Fruit fly (Drosophila melanogaster): ENCODE measurements around the gene Eip74EF.

The Eip74EF gene

dm6 chr3L:17665084-17665576 is 46.0 kb upstream of the Eip74EF start (continued):
- TF ChIP-seq Lim3 (GFP tag; IDR thresholded peaks at IDR 0.05) (no peak), vnd (GFP tag; IDR thresholded peaks at IDR 0.05; ENCODE audit: partially characterized antibody) (no peak), CG13775 (GFP tag; optimal IDR thresholded peaks at IDR 0.05) (no peak), aop (GFP tag; IDR thresholded peaks at IDR 0.05) (no peak), mld (GFP tag; IDR thresholded peaks at IDR 0.05; ENCODE audit: partially characterized antibody) (no peak), exex (tag; optimal IDR thresholded peaks at IDR 0.05) (peak; percentile 64), seq (GFP tag; IDR thresholded peaks at IDR 0.05) (no peak), nerfin-1 (tag; optimal IDR thresholded peaks at IDR 0.05) (no peak), slp2 (GFP tag; optimal IDR thresholded peaks at IDR 0.05) (no peak), hbn (GFP tag; IDR thresholded peaks at IDR 0.05; ENCODE audit: partially characterized antibody) (no peak), CG14441 (GFP tag; IDR thresholded peaks at IDR 0.05) (no peak), Dip2 (GFP tag; IDR thresholded peaks at IDR 0.05) (no peak), her (GFP tag; optimal IDR thresholded peaks at IDR 0.05) (no peak), CG11723 (GFP tag; optimal IDR thresholded peaks at IDR 0.05) (no peak), CG13287 (GFP tag; IDR thresholded peaks at IDR 0.05; ENCODE audit: partially characterized antibody) (peak; percentile 22; the same call in 1 of the 2 replicates), fd64A (GFP tag; optimal IDR thresholded peaks at IDR 0.05) (no peak), YL-1 (GFP tag; optimal IDR thresholded peaks at IDR 0.05) (no peak), ftz-f1 (GFP tag; optimal IDR thresholded peaks at IDR 0.05) (peak; percentile 67), NfI (GFP tag; optimal IDR thresholded peaks at IDR 0.05) (no peak), grn (GFP tag; optimal IDR thresholded peaks at IDR 0.05) (peak; percentile 55), Fer1 (GFP tag; optimal IDR thresholded peaks at IDR 0.05) (peak; percentile 32), dpn (GFP tag; optimal IDR thresholded peaks at IDR 0.05) (no peak), CG10543 (GFP tag; optimal IDR thresholded peaks at IDR 0.05) (peak; percentile 82), dmrt11E (tag; optimal IDR thresholded peaks at IDR 0.05) (no peak), CG34224 (GFP tag; IDR thresholded peaks at IDR 0.05; ENCODE audit: partially characterized antibody) (no peak), CkIIα-i1 (GFP tag; IDR thresholded peaks at IDR 0.05) (no peak), CG15696 (tag; optimal IDR thresholded peaks at IDR 0.05) (no peak), MESR4 (GFP tag; optimal IDR thresholded peaks at IDR 0.05) (no peak), CG8944 (GFP tag; optimal IDR thresholded peaks at IDR 0.05) (no peak), Mad (GFP tag; optimal IDR thresholded peaks at IDR 0.05) (no peak), trh (GFP tag; optimal IDR thresholded peaks at IDR 0.05) (no peak), CG12155 (GFP tag; optimal IDR thresholded peaks at IDR 0.05) (no peak), CG1602 (GFP tag; optimal IDR thresholded peaks at IDR 0.05) (no peak), bigmax (GFP tag; optimal IDR thresholded peaks at IDR 0.05) (no peak), ap (GFP tag; IDR thresholded peaks at IDR 0.05) (no peak), pros (GFP tag; optimal IDR thresholded peaks at IDR 0.05) (no peak), NFAT (GFP tag; IDR thresholded peaks at IDR 0.05) (peak; percentile 24; the same call in 1 of the 2 replicates), sisA (GFP tag; IDR thresholded peaks at IDR 0.05) (no peak), MTF-1 (GFP tag; optimal IDR thresholded peaks at IDR 0.05; ENCODE audit: borderline replicate concordance) (no peak), dati (GFP tag; IDR thresholded peaks at IDR 0.05) (no peak), fd96Cb (tag; optimal IDR thresholded peaks at IDR 0.05) (no peak), Awh (GFP tag; IDR thresholded peaks at IDR 0.05) (no peak), Poxn (GFP tag; IDR thresholded peaks at IDR 0.05) (no peak), Ssrp (tag; optimal IDR thresholded peaks at IDR 0.05) (no peak), CG32532 (GFP tag; IDR thresholded peaks at IDR 0.05) (peak; percentile 42), B-H2 (GFP tag; optimal IDR thresholded peaks at IDR 0.05) (peak; percentile 17), CG33213 (GFP tag; optimal IDR thresholded peaks at IDR 0.05) (no peak), Chrac-16 (GFP tag; optimal IDR thresholded peaks at IDR 0.05) (no peak), Optix (GFP tag; IDR thresholded peaks at IDR 0.05) (no peak), psq (GFP tag; optimal IDR thresholded peaks at IDR 0.05) (no peak), CG34376 (GFP tag; optimal IDR thresholded peaks at IDR 0.05) (peak; percentile 82)
